Worm (Caenorhabditis elegans): ENCODE results near the gene nhr-219.

nhr-219 gene

ce11 chrV:8966086-8966485 is at the start of gene nhr-219:
Gene nhr-219 (minus strand): TSS chrV:8966186.
- TF ChIP-seq nhr-129 (tag; optimal IDR thresholded peaks at IDR 0.05): no peak
- no peak for TF ChIP-seq nhr-237 (tag; optimal IDR thresholded peaks at IDR 0.05)
- no peak for TF ChIP-seq mab-5 (tag; optimal IDR thresholded peaks at IDR 0.05)
- TF ChIP-seq crh-2 (tag; optimal IDR thresholded peaks at IDR 0.05): no peak
- TF ChIP-seq ceh-16 (tag; optimal IDR thresholded peaks at IDR 0.05): no peak
- TF ChIP-seq gmeb-1 (tag; optimal IDR thresholded peaks at IDR 0.05): no peak
- no peak for TF ChIP-seq nhr-77 (tag; optimal IDR thresholded peaks at IDR 0.05)
- no peak for TF ChIP-seq alr-1 (tag; optimal IDR thresholded peaks at IDR 0.05)
- no peak for TF ChIP-seq nhr-12 (tag; optimal IDR thresholded peaks at IDR 0.05)
- no peak for TF ChIP-seq unc-62 (GFP tag; optimal IDR thresholded peaks at IDR 0.05)
- no peak for TF ChIP-seq nhr-6 (tag; optimal IDR thresholded peaks at IDR 0.05)
- TF ChIP-seq nhr-10 (tag; optimal IDR thresholded peaks at IDR 0.05): no peak
- no peak for TF ChIP-seq nhr-25 (tag; optimal IDR thresholded peaks at IDR 0.05)
- TF ChIP-seq F13H6.1 (tag; optimal IDR thresholded peaks at IDR 0.05): no peak
- TF ChIP-seq snpc-4 (tag; optimal IDR thresholded peaks at IDR 0.05): no peak
- TF ChIP-seq sem-4 (tag; optimal IDR thresholded peaks at IDR 0.05): no peak

- no peak for TF ChIP-seq nhr-129 (tag; optimal IDR thresholded peaks at IDR 0.05)
- no peak for TF ChIP-seq C34F6.9 (tag; optimal IDR thresholded peaks at IDR 0.05)
- TF ChIP-seq ama-1 (optimal IDR thresholded peaks at IDR 0.05): no peak
- TF ChIP-seq nhr-77 (tag; optimal IDR thresholded peaks at IDR 0.05): no peak
- TF ChIP-seq gmeb-1 (tag; optimal IDR thresholded peaks at IDR 0.05): no peak
- TF ChIP-seq unc-55 (GFP tag; optimal IDR thresholded peaks at IDR 0.05): no peak
- no peak for TF ChIP-seq zag-1 (tag; optimal IDR thresholded peaks at IDR 0.05)
- TF ChIP-seq nhr-12 (tag; optimal IDR thresholded peaks at IDR 0.05): no peak
- no peak for TF ChIP-seq lin-39 (tag; optimal IDR thresholded peaks at IDR 0.05)
- no peak for TF ChIP-seq ztf-4 (tag; optimal IDR thresholded peaks at IDR 0.05)
- TF ChIP-seq ztf-1 (GFP tag; conservative IDR thresholded peaks at IDR 0.05): no peak
- no peak for TF ChIP-seq nhr-237 (tag; optimal IDR thresholded peaks at IDR 0.05)
- TF ChIP-seq alr-1 (tag; optimal IDR thresholded peaks at IDR 0.05): no peak
- no peak for TF ChIP-seq lin-11 (tag; optimal IDR thresholded peaks at IDR 0.05)
- no peak for TF ChIP-seq nhr-11 (tag; optimal IDR thresholded peaks at IDR 0.05)
- TF ChIP-seq lsy-2 (tag; optimal IDR thresholded peaks at IDR 0.05): no peak
- no peak for TF ChIP-seq ZK546.5 (tag; optimal IDR thresholded peaks at IDR 0.05)
- no peak for TF ChIP-seq unc-39 (tag; optimal IDR thresholded peaks at IDR 0.05)
Observed at ce11 chrV:9015540-9015939, 49.6 kb upstream of the nhr-219 start, which contains the start of gene srt-18. Gene srt-18 (minus strand): TSS chrV:9015640.

ce11 chrV:9013765-9014164 is 47.8 kb upstream of the nhr-219 start, which contains the start of gene srh-201:
Gene srh-201 (minus strand): TSS chrV:9013865.
- TF ChIP-seq egl-27 (tag; optimal IDR thresholded peaks at IDR 0.05) (no peak), ztf-4 (tag; optimal IDR thresholded peaks at IDR 0.05) (no peak), ztf-1 (GFP tag; conservative IDR thresholded peaks at IDR 0.05) (no peak), ceh-82 (tag; optimal IDR thresholded peaks at IDR 0.05) (no peak), nhr-23 (tag; optimal IDR thresholded peaks at IDR 0.05) (no peak), gmeb-1 (tag; optimal IDR thresholded peaks at IDR 0.05) (no peak), skn-1 (tag; optimal IDR thresholded peaks at IDR 0.05) (no peak), ama-1 (optimal IDR thresholded peaks at IDR 0.05) (no peak), nhr-237 (tag; optimal IDR thresholded peaks at IDR 0.05) (no peak), dmd-4 (tag; optimal IDR thresholded peaks at IDR 0.05) (no peak), aly-2 (tag; optimal IDR thresholded peaks at IDR 0.05) (no peak), crh-2 (tag; optimal IDR thresholded peaks at IDR 0.05) (no peak), nhr-21 (tag; optimal IDR thresholded peaks at IDR 0.05) (no peak), ztf-11 (tag; optimal IDR thresholded peaks at IDR 0.05) (no peak), Y55F3AM.14 (GFP tag; optimal IDR thresholded peaks at IDR 0.05) (no peak), sem-4 (tag; optimal IDR thresholded peaks at IDR 0.05) (no peak)

ce11 chrV:9009175-9009574 is 43.2 kb upstream of the nhr-219 start, which contains the start of gene srx-2:
Gene srx-2 (plus strand): TSS chrV:9009475.
- no peak for TF ChIP-seq Y55F3AM.14 (GFP tag; optimal IDR thresholded peaks at IDR 0.05)
- no peak for TF ChIP-seq nhr-12 (tag; optimal IDR thresholded peaks at IDR 0.05)
- TF ChIP-seq lin-13 (GFP tag; optimal IDR thresholded peaks at IDR 0.05): no peak
- TF ChIP-seq mab-5 (tag; optimal IDR thresholded peaks at IDR 0.05): no peak
- TF ChIP-seq nhr-6 (tag; optimal IDR thresholded peaks at IDR 0.05): no peak
- no peak for TF ChIP-seq elt-1 (tag; optimal IDR thresholded peaks at IDR 0.05)
- TF ChIP-seq ceh-82 (tag; optimal IDR thresholded peaks at IDR 0.05): no peak
- TF ChIP-seq egl-27 (tag; optimal IDR thresholded peaks at IDR 0.05): no peak
- no peak for TF ChIP-seq gmeb-1 (tag; optimal IDR thresholded peaks at IDR 0.05)
- TF ChIP-seq nhr-77 (tag; optimal IDR thresholded peaks at IDR 0.05): no peak
- TF ChIP-seq sma-3 (GFP tag; optimal IDR thresholded peaks at IDR 0.05): no peak
- no peak for TF ChIP-seq crh-2 (tag; optimal IDR thresholded peaks at IDR 0.05)
- TF ChIP-seq ztf-1 (GFP tag; conservative IDR thresholded peaks at IDR 0.05): no peak
- no peak for TF ChIP-seq nhr-25 (tag; optimal IDR thresholded peaks at IDR 0.05)
- TF ChIP-seq aly-2 (tag; optimal IDR thresholded peaks at IDR 0.05): no peak
